Fruit fly (Drosophila melanogaster) whole organism, embryonic: ENCODE results near the gene PGAP2.

Experiments
- ATbp ChIP-seq: fragments of 200-800 bp; sonication (Bioruptor generic); optimal IDR thresholded peaks from 2 replicates; lab custom pipeline; 2017; ENCODE audit warnings: missing biosample characterization, mild to moderate bottlenecking, missing genetic modification characterization, missing genetic modification reagents
- Abd-B ChIP-seq: fragments of 200-800 bp; sonication (Bioruptor generic); optimal IDR thresholded peaks from 2 replicates; lab custom pipeline; 2018; ENCODE audit warnings: missing biosample characterization, mild to moderate bottlenecking, missing genetic modification characterization, moderate library complexity
- BtbVII ChIP-seq: fragments of 200-800 bp; sonication (Bioruptor generic); optimal IDR thresholded peaks from 3 replicates; lab custom pipeline; 2017; ENCODE audit warnings: missing biosample characterization, mild to moderate bottlenecking, missing genetic modification characterization
- CG10321 ChIP-seq: fragments of 200-800 bp; sonication (Bioruptor generic); IDR thresholded peaks from 2 replicates; pipeline ENCODE4 v1.3.6; 2022; ENCODE audit warnings: missing biosample characterization, missing genetic modification characterization
- CG10543 ChIP-seq: fragments of 200-800 bp; sonication (Bioruptor generic); optimal IDR thresholded peaks from 3 replicates; lab custom pipeline; 2017; ENCODE audit warnings: missing biosample characterization, mild to moderate bottlenecking, missing genetic modification characterization, moderate library complexity
- CG11696 ChIP-seq: fragments of 200-800 bp; sonication (Bioruptor generic); IDR thresholded peaks from 2 replicates; pipeline ENCODE4 v1.3.6; 2022; ENCODE audit warnings: missing biosample characterization, missing genetic modification characterization
- CG12071 ChIP-seq: fragments of 200-800 bp; sonication (Bioruptor generic); optimal IDR thresholded peaks from 3 replicates; lab custom pipeline; 2018; ENCODE audit warnings: missing biosample characterization, mild to moderate bottlenecking, missing genetic modification characterization
- CG1233 ChIP-seq: fragments of 200-800 bp; sonication (Bioruptor generic); optimal IDR thresholded peaks from 4 replicates; lab custom pipeline; 2018; ENCODE audit warnings: missing biosample characterization, mild to moderate bottlenecking, missing genetic modification characterization
- CG13296 ChIP-seq: fragments of 200-800 bp; sonication (Bioruptor generic); optimal IDR thresholded peaks from 3 replicates; lab custom pipeline; 2018; ENCODE audit warnings: missing biosample characterization, mild to moderate bottlenecking, missing genetic modification characterization
- CG13894 ChIP-seq: fragments of 200-800 bp; sonication (Bioruptor generic); optimal IDR thresholded peaks from 3 replicates; lab custom pipeline; 2018; ENCODE audit warnings: missing biosample characterization, mild to moderate bottlenecking, missing genetic modification characterization, moderate library complexity
- CG15601 ChIP-seq: fragments of 200-800 bp; sonication (Bioruptor generic); optimal IDR thresholded peaks from 3 replicates; lab custom pipeline; 2019; ENCODE audit warnings: missing biosample characterization, mild to moderate bottlenecking, missing genetic modification characterization, moderate library complexity
- CG15696 ChIP-seq: fragments of 200-800 bp; sonication (Bioruptor generic); optimal IDR thresholded peaks from 2 replicates; lab custom pipeline; 2019; ENCODE audit warnings: missing biosample characterization, mild to moderate bottlenecking, missing genetic modification characterization, moderate library complexity
- CG16813 ChIP-seq: fragments of 200-800 bp; sonication (Bioruptor generic); IDR thresholded peaks from 3 replicates; pipeline ENCODE4 v1.3.6; 2022; ENCODE audit warnings: missing biosample characterization, missing genetic modification characterization; ENCODE audit not compliant: partially characterized antibody
- CG18599 ChIP-seq: fragments of 200-800 bp; sonication (Bioruptor generic); optimal IDR thresholded peaks from 3 replicates; lab custom pipeline; 2017; ENCODE audit warnings: missing biosample characterization, missing genetic modification characterization, mild to moderate bottlenecking, moderate library complexity, missing genetic modification reagents
- CG2202 ChIP-seq: fragments of 200-800 bp; sonication (Bioruptor generic); optimal IDR thresholded peaks from 2 replicates; lab custom pipeline; 2018; ENCODE audit warnings: missing biosample characterization, mild to moderate bottlenecking, missing genetic modification characterization
- CG3281 ChIP-seq: fragments of 200-800 bp; sonication (Bioruptor generic); optimal IDR thresholded peaks from 3 replicates; lab custom pipeline; 2017; ENCODE audit warnings: missing biosample characterization, mild to moderate bottlenecking, missing genetic modification characterization
- CG33557 ChIP-seq: fragments of 200-800 bp; sonication (Bioruptor generic); optimal IDR thresholded peaks from 2 replicates; lab custom pipeline; 2019; ENCODE audit warnings: missing biosample characterization, mild to moderate bottlenecking, missing genetic modification characterization, moderate library complexity
- CG4328 ChIP-seq: fragments of 200-800 bp; sonication (Bioruptor generic); optimal IDR thresholded peaks from 3 replicates; lab custom pipeline; 2017; ENCODE audit warnings: missing biosample characterization, missing genetic modification reagents, missing genetic modification characterization
- CG4707 ChIP-seq: fragments of 200-800 bp; sonication (Bioruptor generic); optimal IDR thresholded peaks from 2 replicates; lab custom pipeline; 2018; ENCODE audit warnings: missing biosample characterization, mild to moderate bottlenecking, missing genetic modification characterization, moderate library complexity
- CG6854 ChIP-seq: fragments of 200-800 bp; sonication (Bioruptor generic); optimal IDR thresholded peaks from 3 replicates; lab custom pipeline; 2017; ENCODE audit warnings: missing biosample characterization, mild to moderate bottlenecking, missing genetic modification characterization
- CG8290 ChIP-seq, 3 experiments: fragments of 200-800 bp; sonication (Bioruptor generic); optimal IDR thresholded peaks; 2 replicates each; lab custom pipeline; 2016 to 2019; ENCODE audit warnings: missing biosample characterization in 3 of 3, missing genetic modification characterization in 3 of 3, mild to moderate bottlenecking in 2 of 3, moderate library complexity in 1 of 3
- CoRest ChIP-seq: fragments of 200-800 bp; sonication (Bioruptor generic); optimal IDR thresholded peaks from 3 replicates; lab custom pipeline; 2018; ENCODE audit warnings: missing biosample characterization, mild to moderate bottlenecking, missing genetic modification characterization, moderate library complexity
- HLHmδ ChIP-seq: fragments of 200-800 bp; sonication (Bioruptor generic); optimal IDR thresholded peaks from 2 replicates; lab custom pipeline; 2018; ENCODE audit warnings: missing biosample characterization, mild to moderate bottlenecking, missing genetic modification characterization, moderate library complexity
- Hr51 ChIP-seq, 2 experiments: fragments of 200-800 bp; sonication (Bioruptor generic); optimal IDR thresholded peaks; 2 replicates in 1 of 2; 3 replicates in 1 of 2; lab custom pipeline; 2016 to 2018; ENCODE audit warnings: missing biosample characterization in 2 of 2, missing genetic modification characterization in 2 of 2, mild to moderate bottlenecking in 1 of 2, moderate library complexity in 1 of 2
- MTF-1 ChIP-seq: fragments of 200-800 bp; sonication (Bioruptor generic); optimal IDR thresholded peaks from 2 replicates; lab custom pipeline; 2018; ENCODE audit warnings: missing biosample characterization, mild to moderate bottlenecking, missing genetic modification characterization, borderline replicate concordance
- Meics ChIP-seq: fragments of 200-800 bp; sonication (Bioruptor generic); optimal IDR thresholded peaks from 2 replicates; lab custom pipeline; 2017; ENCODE audit warnings: missing biosample characterization, mild to moderate bottlenecking, missing genetic modification characterization
- NC2α ChIP-seq: fragments of 200-800 bp; sonication (Bioruptor generic); optimal IDR thresholded peaks from 2 replicates; lab custom pipeline; 2016; ENCODE audit warnings: missing biosample characterization, missing genetic modification characterization
- Poxn ChIP-seq: fragments of 200-800 bp; sonication (Bioruptor generic); IDR thresholded peaks from 2 replicates; pipeline ENCODE4 v1.3.6; 2022; ENCODE audit warnings: missing biosample characterization, missing genetic modification characterization
- Side ChIP-seq: fragments of 200-800 bp; sonication (Bioruptor generic); optimal IDR thresholded peaks from 2 replicates; lab custom pipeline; 2016; ENCODE audit warnings: missing biosample characterization, missing genetic modification characterization
- Trl ChIP-seq, 3 experiments: fragments of >200 bp in 2 of 3; fragments of 200-800 bp in 1 of 3; sonication (Bioruptor generic) in 1 of 3; optimal IDR thresholded peaks; 2 replicates in 1 of 3; 3 replicates in 2 of 3; lab custom pipeline; 2016 to 2017; ENCODE audit warnings: missing biosample characterization in 1 of 3, missing genetic modification characterization in 1 of 3
- Xrp1 ChIP-seq: fragments of 200-800 bp; sonication (Bioruptor generic); IDR thresholded peaks from 2 replicates; pipeline ENCODE4 v1.3.6; 2022; ENCODE audit warnings: missing biosample characterization, missing genetic modification characterization
- caup ChIP-seq: fragments of 200-800 bp; sonication (Bioruptor generic); optimal IDR thresholded peaks from 3 replicates; lab custom pipeline; 2017; ENCODE audit warnings: missing biosample characterization, mild to moderate bottlenecking, missing genetic modification characterization, moderate library complexity; ENCODE audit not compliant: severe bottlenecking
- cg ChIP-seq: fragments of 200-800 bp; sonication (Bioruptor generic); optimal IDR thresholded peaks from 3 replicates; lab custom pipeline; 2019; ENCODE audit warnings: missing biosample characterization, mild to moderate bottlenecking, missing genetic modification characterization, moderate library complexity
- chm ChIP-seq: fragments of 200-800 bp; sonication (Bioruptor generic); IDR thresholded peaks from 2 replicates; pipeline ENCODE4 v1.3.6; 2022; ENCODE audit warnings: missing biosample characterization, missing genetic modification characterization
- dmrt99B ChIP-seq: fragments of 200-800 bp; sonication (Bioruptor generic); optimal IDR thresholded peaks from 2 replicates; lab custom pipeline; 2018; ENCODE audit warnings: missing biosample characterization, mild to moderate bottlenecking, missing genetic modification characterization, moderate library complexity
- fd102C ChIP-seq: fragments of 200-800 bp; sonication (Bioruptor generic); optimal IDR thresholded peaks from 2 replicates; lab custom pipeline; 2018; ENCODE audit warnings: missing biosample characterization, mild to moderate bottlenecking, missing genetic modification characterization, moderate library complexity
- fd64A ChIP-seq: fragments of 200-800 bp; sonication (Bioruptor generic); optimal IDR thresholded peaks from 3 replicates; lab custom pipeline; 2018; ENCODE audit warnings: missing biosample characterization, mild to moderate bottlenecking, missing genetic modification characterization
- hth ChIP-seq: fragments of >200 bp; optimal IDR thresholded peaks from 2 replicates; lab custom pipeline; 2017; ENCODE audit warnings: inconsistent platforms
- lbe ChIP-seq: fragments of 200-800 bp; sonication (Bioruptor generic); optimal IDR thresholded peaks from 2 replicates; lab custom pipeline; 2016; ENCODE audit warnings: missing biosample characterization, mild to moderate bottlenecking, missing genetic modification characterization
- onecut ChIP-seq: fragments of 200-800 bp; sonication (Bioruptor generic); IDR thresholded peaks from 2 replicates; pipeline ENCODE4 v1.3.6; 2022; ENCODE audit warnings: missing biosample characterization, missing genetic modification characterization
- otp ChIP-seq: fragments of 200-800 bp; sonication (Bioruptor generic); IDR thresholded peaks from 3 replicates; pipeline ENCODE4, ENCODE4 v1.3.6; 2022; ENCODE audit warnings: missing biosample characterization, missing genetic modification characterization
- schlank ChIP-seq: fragments of 200-800 bp; sonication (Bioruptor generic); optimal IDR thresholded peaks from 2 replicates; lab custom pipeline; 2018; ENCODE audit warnings: missing biosample characterization, mild to moderate bottlenecking, missing genetic modification characterization
- sens ChIP-seq: fragments of 200-800 bp; sonication (Bioruptor generic); peaks from one replicate; lab custom pipeline; 2016; ENCODE audit warnings: missing biosample characterization, missing genetic modification characterization
- stc ChIP-seq: fragments of 200-800 bp; sonication (Bioruptor generic); IDR thresholded peaks from 2 replicates; pipeline ENCODE4 v1.3.6; 2022; ENCODE audit warnings: missing biosample characterization, missing genetic modification characterization
- twi ChIP-seq: fragments of 200-800 bp; optimal IDR thresholded peaks from 2 replicates; lab custom pipeline; 2019; ENCODE audit warnings: missing biosample characterization, mild to moderate bottlenecking, missing genetic modification characterization, moderate library complexity
- wek ChIP-seq: fragments of 200-800 bp; sonication (Bioruptor generic); optimal IDR thresholded peaks from 3 replicates; lab custom pipeline; 2018; ENCODE audit warnings: missing biosample characterization, mild to moderate bottlenecking, missing genetic modification characterization, moderate library complexity
- zfh1 ChIP-seq: fragments of 200-800 bp; sonication (Bioruptor generic); IDR thresholded peaks from 3 replicates; pipeline ENCODE4 v1.3.6; 2022; ENCODE audit warnings: missing biosample characterization, missing genetic modification characterization

The PGAP2 gene

dm6 chr2L:856001-856400 lies 36.7 kb upstream of the PGAP2 start (continued):
- TF ChIP-seq caup (GFP tag; lab: Kevin White, UChicago), result peak; percentile 38
- TF ChIP-seq CG12071 (GFP tag; lab: Kevin White, UChicago), result peak; percentile 26
- TF ChIP-seq dmrt99B (tag; lab: Kevin White, UChicago), result no peak
- no peak for TF ChIP-seq Abd-B (GFP tag; lab: Kevin White, UChicago)
- peak; percentile 49 for TF ChIP-seq CG15601 (tag; lab: Kevin White, UChicago)
- no peak for TF ChIP-seq cg (GFP tag; lab: Kevin White, UChicago)
- peak; percentile 21 for TF ChIP-seq CG6854
- TF ChIP-seq Hr51 (GFP tag; optimal IDR thresholded peaks at IDR 0.05; lab: Kevin White, UChicago), result no peak
- TF ChIP-seq CG13894 (tag; lab: Kevin White, UChicago), result peak; percentile 5
- peak; percentile 74 for TF ChIP-seq HLHmδ (GFP tag; lab: Kevin White, UChicago)
- TF ChIP-seq CG15696 (tag; lab: Kevin White, UChicago), result peak; percentile 39
- peak; percentile 60 for TF ChIP-seq fd64A (GFP tag; lab: Kevin White, UChicago)
- no peak for TF ChIP-seq CoRest (tag; lab: Kevin White, UChicago)
- peak; percentile 82 for TF ChIP-seq sens (GFP tag; lab: Kevin White, UChicago)
- no peak for TF ChIP-seq hth (lab: Kevin White, UChicago)
- 0 out of 2 replicates have a peak, but pooled peaks have one; percentile 15 for TF ChIP-seq CG10321 (GFP tag; lab: Robert Waterston, UW)
- no peak for TF ChIP-seq CG8290 (GFP tag; optimal IDR thresholded peaks at IDR 0.05; lab: Kevin White, UChicago)
- peak in 1 of 2 experiments; percentile 68 for TF ChIP-seq CG8290 (tag; optimal IDR thresholded peaks at IDR 0.05; lab: Kevin White, UChicago)
- TF ChIP-seq CG1233 (GFP tag; lab: Kevin White, UChicago), result peak; percentile 36
- TF ChIP-seq Side (GFP tag; lab: Kevin White, UChicago), result peak; percentile 16
- peak; percentile 25 for TF ChIP-seq wek (GFP tag; lab: Kevin White, UChicago)
- no peak for TF ChIP-seq fd102C
- TF ChIP-seq chm (GFP tag; lab: Robert Waterston, UW), result peak; percentile 45; the same call in 1 of the 2 replicates
- TF ChIP-seq NC2α (GFP tag; lab: Kevin White, UChicago), result no peak
- peak; percentile 0 for TF ChIP-seq CG2202 (tag; lab: Kevin White, UChicago)
- no peak for TF ChIP-seq Poxn (GFP tag; lab: Robert Waterston, UW)
- no peak for TF ChIP-seq Trl (optimal IDR thresholded peaks at IDR 0.05; lab: Kevin White, UChicago)
- TF ChIP-seq Trl (GFP tag; optimal IDR thresholded peaks at IDR 0.05; lab: Kevin White, UChicago), result peak; percentile 6
- TF ChIP-seq schlank (tag; lab: Kevin White, UChicago), result peak; percentile 54
- TF ChIP-seq CG18599 (GFP tag; lab: Kevin White, UChicago), result peak; percentile 77
- TF ChIP-seq onecut (GFP tag; lab: Robert Waterston, UW), result 0 out of 2 replicates have a peak, but pooled peaks have one; percentile 32
- no peak for TF ChIP-seq twi (tag; lab: Kevin White, UChicago)
- TF ChIP-seq CG33557 (GFP tag; lab: Kevin White, UChicago), result peak; percentile 31
- TF ChIP-seq CG3281 (GFP tag; lab: Kevin White, UChicago), result peak; percentile 29
- peak; percentile 15 for TF ChIP-seq BtbVII (GFP tag; lab: Kevin White, UChicago)
- peak; percentile 14 for TF ChIP-seq CG13296
- TF ChIP-seq lbe (GFP tag; lab: Kevin White, UChicago), result peak; percentile 59
- peak; percentile 45 for TF ChIP-seq CG4707 (GFP tag; lab: Kevin White, UChicago)
- peak; percentile 28; the same call in 1 of the 2 replicates for TF ChIP-seq stc (GFP tag; lab: Robert Waterston, UW)
- TF ChIP-seq Xrp1 (GFP tag; lab: Robert Waterston, UW), result peak; percentile 59
- TF ChIP-seq CG10543, result peak; percentile 40
- TF ChIP-seq zfh1 (GFP tag; lab: Robert Waterston, UW), result peak; percentile 37; the same call in 1 of the 3 replicates
- peak; percentile 77 for TF ChIP-seq ATbp
- peak; percentile 21 for TF ChIP-seq Meics (GFP tag; lab: Kevin White, UChicago)
- TF ChIP-seq MTF-1 (GFP tag; lab: Kevin White, UChicago), result peak; percentile 48
- 0 out of 3 replicates have a peak, but pooled peaks have one; percentile 50 for TF ChIP-seq otp (GFP tag; lab: Robert Waterston, UW)
- peak; percentile 52 for TF ChIP-seq CG4328 (GFP tag; lab: Kevin White, UChicago)
- no peak for TF ChIP-seq CG16813 (GFP tag; lab: Robert Waterston, UW)
- peak; percentile 21; the same call in 1 of the 2 replicates for TF ChIP-seq CG11696 (GFP tag; lab: Robert Waterston, UW)
